Fruit fly (Drosophila melanogaster): Measurements from ENCODE around the gene Cpr65Ec.

Gene Cpr65Ec

DNA sequence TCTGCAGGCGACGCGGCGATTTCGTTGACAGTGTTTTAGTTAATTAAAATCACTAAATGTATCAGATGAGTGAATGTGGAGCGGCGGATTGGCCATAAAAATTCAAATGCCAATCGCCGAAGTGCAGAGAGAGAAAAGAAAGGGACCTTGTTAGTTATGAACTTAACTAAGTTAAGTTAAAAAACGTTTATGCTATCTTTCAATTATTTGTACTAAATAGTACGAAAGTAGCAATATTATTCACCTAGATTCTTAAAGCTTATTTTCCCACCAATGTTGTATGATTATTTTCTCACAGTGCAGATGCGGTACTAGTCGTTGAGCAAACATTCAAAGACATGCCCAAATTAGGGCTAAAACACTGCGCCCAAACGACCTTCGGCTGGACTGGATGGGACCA is 2.2 kb upstream of the Cpr65Ec start (continued):
- peak; percentile 62 for TF ChIP-seq CG10147 (GFP tag; optimal IDR thresholded peaks at IDR 0.05)
- TF ChIP-seq HLHmδ (GFP tag; optimal IDR thresholded peaks at IDR 0.05), result no peak
- no peak for TF ChIP-seq gfzf (GFP tag; optimal IDR thresholded peaks at IDR 0.05)
- TF ChIP-seq CG17328 (GFP tag; IDR thresholded peaks at IDR 0.05), result peak; percentile 69
- no peak for TF ChIP-seq NC2β (GFP tag; optimal IDR thresholded peaks at IDR 0.05)
- no peak for TF ChIP-seq CG15011 (GFP tag; optimal IDR thresholded peaks at IDR 0.05)
- TF ChIP-seq aop (GFP tag; IDR thresholded peaks at IDR 0.05), result no peak
- TF ChIP-seq Neu2 (GFP tag; optimal IDR thresholded peaks at IDR 0.05; ENCODE audit: borderline replicate concordance), result no peak
- no peak for TF ChIP-seq CG18011 (GFP tag; optimal IDR thresholded peaks at IDR 0.05)
- TF ChIP-seq Fer1 (GFP tag; optimal IDR thresholded peaks at IDR 0.05), result peak; percentile 74
- TF ChIP-seq cas (GFP tag; IDR thresholded peaks at IDR 0.05), result no peak
- TF ChIP-seq Hmx (GFP tag; optimal IDR thresholded peaks at IDR 0.05), result no peak
- TF ChIP-seq CG17612 (GFP tag; IDR thresholded peaks at IDR 0.05), result no peak
- no peak for TF ChIP-seq CG9797 (GFP tag; optimal IDR thresholded peaks at IDR 0.05)
- TF ChIP-seq Lim3 (GFP tag; IDR thresholded peaks at IDR 0.05), result 0 out of 2 replicates have a peak, but pooled peaks have one; percentile 61
- peak; percentile 57; the same call in 1 of the 4 replicates for TF ChIP-seq Gug (GFP tag; IDR thresholded peaks at IDR 0.05)
- no peak for TF ChIP-seq CG2129 (GFP tag; IDR thresholded peaks at IDR 0.05; ENCODE audit: partially characterized antibody)
- TF ChIP-seq D19A (tag; optimal IDR thresholded peaks at IDR 0.05), result peak; percentile 57
- TF ChIP-seq Ets97D (GFP tag; optimal IDR thresholded peaks at IDR 0.05), result no peak
- TF ChIP-seq CG30020 (tag; optimal IDR thresholded peaks at IDR 0.05), result no peak
- TF ChIP-seq CG34376 (GFP tag; optimal IDR thresholded peaks at IDR 0.05), result no peak
- TF ChIP-seq nerfin-2 (GFP tag; IDR thresholded peaks at IDR 0.05; ENCODE audit: partially characterized antibody), result no peak
- peak; percentile 59 for TF ChIP-seq CG3281 (GFP tag; optimal IDR thresholded peaks at IDR 0.05)
- TF ChIP-seq Sox102F (GFP tag; optimal IDR thresholded peaks at IDR 0.05), result peak; percentile 74
- TF ChIP-seq ewg (GFP tag; optimal IDR thresholded peaks at IDR 0.05), result peak; percentile 2
- TF ChIP-seq CG3163 (GFP tag; optimal IDR thresholded peaks at IDR 0.05), result peak; percentile 16
- 0 out of 2 replicates have a peak, but pooled peaks have one; percentile 26 for TF ChIP-seq danr (GFP tag; IDR thresholded peaks at IDR 0.05)
- no peak for TF ChIP-seq h (optimal IDR thresholded peaks at IDR 0.05)
- TF ChIP-seq CG13296 (GFP tag; optimal IDR thresholded peaks at IDR 0.05), result peak; percentile 82
- no peak for TF ChIP-seq mld (GFP tag; IDR thresholded peaks at IDR 0.05; ENCODE audit: partially characterized antibody)
- peak; percentile 2 for TF ChIP-seq CG13624 (GFP tag; optimal IDR thresholded peaks at IDR 0.05)
- TF ChIP-seq CG6175 (GFP tag; IDR thresholded peaks at IDR 0.05), result peak; percentile 37; the same call in 1 of the 3 replicates
- TF ChIP-seq ab (GFP tag; optimal IDR thresholded peaks at IDR 0.05), result no peak
- TF ChIP-seq ara (GFP tag; IDR thresholded peaks at IDR 0.05), result peak; percentile 64
- TF ChIP-seq phol (tag; optimal IDR thresholded peaks at IDR 0.05), result peak; percentile 79
- peak; percentile 83 for TF ChIP-seq tgo (GFP tag; IDR thresholded peaks at IDR 0.05)
- no peak for TF ChIP-seq luna (GFP tag; optimal IDR thresholded peaks at IDR 0.05)
- peak; percentile 90 for TF ChIP-seq Med (GFP tag)
- no peak for TF ChIP-seq CG16779 (GFP tag; IDR thresholded peaks at IDR 0.05)
- peak; percentile 41 for TF ChIP-seq CG10267 (tag; optimal IDR thresholded peaks at IDR 0.05)
- TF ChIP-seq CG7839 (tag; optimal IDR thresholded peaks at IDR 0.05), result peak; percentile 69
- peak; percentile 35 for TF ChIP-seq en (GFP tag; optimal IDR thresholded peaks at IDR 0.05)
- TF ChIP-seq jing (GFP tag; optimal IDR thresholded peaks at IDR 0.05), result no peak
- TF ChIP-seq CG8478 (optimal IDR thresholded peaks at IDR 0.05), result no peak
- TF ChIP-seq CG17912 (GFP tag; optimal IDR thresholded peaks at IDR 0.05), result no peak
- peak; percentile 48 for TF ChIP-seq CG9609 (GFP tag; optimal IDR thresholded peaks at IDR 0.05)
- TF ChIP-seq CG11398 (GFP tag; optimal IDR thresholded peaks at IDR 0.05), result no peak
- peak; percentile 32 for TF ChIP-seq CG10209 (GFP tag; optimal IDR thresholded peaks at IDR 0.05)
- TF ChIP-seq nom (GFP tag; optimal IDR thresholded peaks at IDR 0.05), result no peak
- no peak for TF ChIP-seq HLH4C (GFP tag; IDR thresholded peaks at IDR 0.05; ENCODE audit: partially characterized antibody)
- TF ChIP-seq Hey (tag; optimal IDR thresholded peaks at IDR 0.05), result no peak
- peak; percentile 56 for TF ChIP-seq ssp (GFP tag; IDR thresholded peaks at IDR 0.05)

Measured in whole organism, embryonic.